Worm (Caenorhabditis elegans) whole organism, L4 larva: ENCODE results near the gene C16D9.6.

ENCODE experiments used
- F10B5.3 ChIP-seq: sonication (generic microtip); optimal IDR thresholded peaks from 2 replicates; lab custom pipeline; 2016; ENCODE audit warnings: mild to moderate bottlenecking, missing genetic modification characterization, missing compliant biosample characterization
- F26F4.8 ChIP-seq: fragments of 200-800 bp; sonication (Bioruptor generic); conservative IDR thresholded peaks from 2 replicates; pipeline ENCODE4 v1.3.6; 2022; ENCODE audit warnings: missing genetic modification characterization, missing compliant biosample characterization
- F49E8.2 ChIP-seq: sonication (generic microtip); optimal IDR thresholded peaks from 2 replicates; lab custom pipeline; 2016; ENCODE audit warnings: missing compliant biosample characterization, mild to moderate bottlenecking, missing genetic modification characterization, borderline replicate concordance
- R02D3.7 ChIP-seq: fragments of 150-350 bp; sonication (generic microtip); optimal IDR thresholded peaks from 3 replicates; lab custom pipeline; 2014; ENCODE audit warnings: missing biosample characterization, missing genetic modification characterization
- T20F7.1 ChIP-seq: fragments of 200-800 bp; sonication (Bioruptor generic); optimal IDR thresholded peaks from 2 replicates; lab custom pipeline; 2018; ENCODE audit warnings: mild to moderate bottlenecking, missing genetic modification characterization, missing compliant biosample characterization
- Y105C5A.15 ChIP-seq: fragments of 200-800 bp; sonication (Bioruptor generic); IDR thresholded peaks from 2 replicates; pipeline ENCODE4 v1.3.6; 2022; ENCODE audit warnings: missing genetic modification characterization, missing compliant biosample characterization
- ZK337.2 ChIP-seq: fragments of 200-800 bp; sonication (Bioruptor generic); IDR thresholded peaks from 2 replicates; pipeline ENCODE4 v1.3.6; 2022; ENCODE audit warnings: missing genetic modification reagents, missing genetic modification characterization, missing compliant biosample characterization
- arid-1 ChIP-seq: fragments of 200-800 bp; sonication (Bioruptor generic); conservative IDR thresholded peaks from 2 replicates; pipeline ENCODE4 v1.3.6; 2022; ENCODE audit warnings: missing genetic modification reagents, missing genetic modification characterization, missing compliant biosample characterization
- ceh-28 ChIP-seq: fragments of 150-350 bp; optimal IDR thresholded peaks from 2 replicates; lab custom pipeline; 2014; ENCODE audit warnings: missing biosample characterization, missing genetic modification reagents, missing genetic modification characterization
- ceh-32 ChIP-seq: sonication (generic microtip); optimal IDR thresholded peaks from 2 replicates; lab custom pipeline; 2016; ENCODE audit warnings: mild to moderate bottlenecking, missing genetic modification characterization, missing compliant biosample characterization; ENCODE audit not compliant: poor library complexity
- ceh-44 ChIP-seq: fragments of 200-800 bp; sonication (Bioruptor generic); IDR thresholded peaks from 2 replicates; pipeline ENCODE4 v1.3.6; 2022; ENCODE audit warnings: missing genetic modification reagents, missing genetic modification characterization, missing compliant biosample characterization
- ceh-82 ChIP-seq: sonication (generic microtip); optimal IDR thresholded peaks from 2 replicates; lab custom pipeline; 2017; ENCODE audit warnings: missing biosample characterization, missing genetic modification characterization
- daf-16 ChIP-seq, 3 experiments: sonication (generic microtip); optimal IDR thresholded peaks; 2 replicates each; lab custom pipeline; 2016 to 2017; ENCODE audit warnings: missing genetic modification characterization in 3 of 3, missing genetic modification reagents in 3 of 3, mild to moderate bottlenecking in 2 of 3, missing compliant biosample characterization in 2 of 3, missing biosample characterization in 1 of 3, moderate library complexity in 1 of 3
- daf-19 ChIP-seq: fragments of 200-800 bp; sonication (Bioruptor generic); conservative IDR thresholded peaks from 2 replicates; pipeline ENCODE4 v1.3.6; 2022; ENCODE audit warnings: missing genetic modification characterization, missing compliant biosample characterization
- dmd-8 ChIP-seq: fragments of 200-800 bp; sonication (Bioruptor generic); IDR thresholded peaks from 2 replicates; pipeline ENCODE4 v1.3.6; 2022; ENCODE audit warnings: missing genetic modification characterization, missing compliant biosample characterization
- dmd-9 ChIP-seq: fragments of 200-800 bp; sonication (Bioruptor generic); IDR thresholded peaks from 2 replicates; pipeline ENCODE4 v1.3.6; 2022; ENCODE audit warnings: missing genetic modification reagents, missing genetic modification characterization, missing compliant biosample characterization
- dpl-1 ChIP-seq: fragments of 150-350 bp; optimal IDR thresholded peaks from 2 replicates; lab custom pipeline; 2014; ENCODE audit warnings: missing biosample characterization, missing genetic modification reagents, missing genetic modification characterization
- duxl-1 ChIP-seq: sonication (generic microtip); optimal IDR thresholded peaks from 2 replicates; lab custom pipeline; 2016; ENCODE audit warnings: mild to moderate bottlenecking, missing genetic modification characterization, moderate library complexity, missing compliant biosample characterization; ENCODE audit not compliant: poor library complexity
- dve-1 ChIP-seq: sonication (generic microtip); optimal IDR thresholded peaks from 2 replicates; lab custom pipeline; 2017; ENCODE audit warnings: antibody characterized with exemption, mild to moderate bottlenecking, missing genetic modification characterization, missing compliant biosample characterization; ENCODE audit not compliant: insufficient read depth
- hif-1 ChIP-seq, 2 experiments: sonication (generic microtip); optimal IDR thresholded peaks; 2 replicates each; lab custom pipeline; 2016 to 2017; ENCODE audit warnings: missing compliant biosample characterization in 2 of 2, missing genetic modification characterization in 2 of 2, missing genetic modification reagents in 2 of 2, missing genotype in 2 of 2, mild to moderate bottlenecking in 1 of 2
- hlh-11 ChIP-seq: fragments of 200-800 bp; sonication (Bioruptor generic); optimal IDR thresholded peaks from 2 replicates; lab custom pipeline; 2018; ENCODE audit warnings: mild to moderate bottlenecking, missing genetic modification characterization, missing compliant biosample characterization
- hlh-30 ChIP-seq: sonication (generic microtip); optimal IDR thresholded peaks from 2 replicates; lab custom pipeline; 2017; ENCODE audit warnings: antibody characterized with exemption, mild to moderate bottlenecking, missing genetic modification characterization, missing compliant biosample characterization; ENCODE audit not compliant: insufficient read depth
- hmg-1.1 ChIP-seq: fragments of 200-800 bp; sonication (Bioruptor generic); IDR thresholded peaks from 2 replicates; pipeline ENCODE4 v1.3.6; 2022; ENCODE audit warnings: missing genetic modification reagents, missing genetic modification characterization, missing compliant biosample characterization
- jun-1 ChIP-seq: fragments of 150-350 bp; optimal IDR thresholded peaks from 2 replicates; lab custom pipeline; 2014; ENCODE audit warnings: missing biosample characterization, missing genetic modification reagents, missing genetic modification characterization
- lin-1 ChIP-seq: fragments of 200-800 bp; sonication (Bioruptor generic); IDR thresholded peaks from 2 replicates; pipeline ENCODE4 v1.3.6; 2022; ENCODE audit warnings: missing genetic modification reagents, missing genetic modification characterization, missing compliant biosample characterization
- lin-29 ChIP-seq: fragments of 200-800 bp; sonication (Bioruptor generic); IDR thresholded peaks from 2 replicates; pipeline ENCODE4 v1.3.6; 2022; ENCODE audit warnings: missing genetic modification reagents, missing genetic modification characterization, missing compliant biosample characterization
- madf-5 ChIP-seq, 2 experiments: fragments of 200-800 bp; sonication (Bioruptor generic); IDR thresholded peaks; 2 replicates each; pipeline ENCODE4 v1.3.6; 2022; ENCODE audit warnings: missing compliant biosample characterization in 2 of 2, missing genetic modification characterization in 2 of 2
- madf-9 ChIP-seq: fragments of 200-800 bp; sonication (Bioruptor generic); conservative IDR thresholded peaks from 2 replicates; pipeline ENCODE4 v1.3.6; 2022; ENCODE audit warnings: missing genetic modification reagents, missing genetic modification characterization, missing compliant biosample characterization
- mdt-29 ChIP-seq: fragments of 200-800 bp; sonication (Bioruptor generic); IDR thresholded peaks from 2 replicates; pipeline ENCODE4 v1.3.6; 2022; ENCODE audit warnings: missing genetic modification reagents, missing genetic modification characterization, missing compliant biosample characterization
- mep-1 ChIP-seq: fragments of 150-350 bp; sonication (generic microtip); optimal IDR thresholded peaks from 3 replicates; lab custom pipeline; 2014; ENCODE audit warnings: missing biosample characterization, missing genetic modification characterization
- mxl-3 ChIP-seq: fragments of 200-800 bp; sonication (Bioruptor generic); optimal IDR thresholded peaks from 2 replicates; lab custom pipeline; 2018; ENCODE audit warnings: mild to moderate bottlenecking, missing genetic modification characterization, missing compliant biosample characterization
- nhr-111 ChIP-seq: fragments of 200-800 bp; sonication (Bioruptor generic); optimal IDR thresholded peaks from 2 replicates; lab custom pipeline; 2018; ENCODE audit warnings: mild to moderate bottlenecking, missing genetic modification characterization, missing compliant biosample characterization
- nhr-237 ChIP-seq: sonication (generic microtip); optimal IDR thresholded peaks from 2 replicates; lab custom pipeline; 2017; ENCODE audit warnings: missing biosample characterization, missing genetic modification characterization
- nhr-25 ChIP-seq: sonication (generic microtip); optimal IDR thresholded peaks from 2 replicates; lab custom pipeline; 2017; ENCODE audit warnings: missing genetic modification characterization, mild to moderate bottlenecking, missing compliant biosample characterization, antibody characterized with exemption, moderate library complexity, borderline replicate concordance; ENCODE audit not compliant: insufficient read depth
- nhr-42 ChIP-seq: fragments of 200-800 bp; sonication (Bioruptor generic); IDR thresholded peaks from 2 replicates; pipeline ENCODE4 v1.3.6; 2022; ENCODE audit warnings: missing genetic modification characterization, missing compliant biosample characterization
- nhr-6 ChIP-seq: fragments of 150-350 bp; optimal IDR thresholded peaks from 2 replicates; lab custom pipeline; 2014; ENCODE audit warnings: missing biosample characterization, missing genetic modification characterization
- nhr-76 ChIP-seq: fragments of 150-350 bp; optimal IDR thresholded peaks from 2 replicates; lab custom pipeline; 2014; ENCODE audit warnings: missing biosample characterization, missing genetic modification characterization
- php-3 ChIP-seq: fragments of 200-800 bp; sonication (Bioruptor generic); IDR thresholded peaks from 2 replicates; pipeline ENCODE4 v1.3.6; 2022; ENCODE audit warnings: missing genetic modification reagents, missing genetic modification characterization, missing compliant biosample characterization
- saeg-2 ChIP-seq: fragments of 200-800 bp; sonication (Bioruptor generic); IDR thresholded peaks from 2 replicates; pipeline ENCODE4 v1.3.6; 2022; ENCODE audit warnings: missing genetic modification reagents, missing genetic modification characterization, missing compliant biosample characterization
- sdz-12 ChIP-seq: fragments of 200-800 bp; sonication (Bioruptor generic); optimal IDR thresholded peaks from 2 replicates; lab custom pipeline; 2018; ENCODE audit warnings: mild to moderate bottlenecking, missing genetic modification characterization, missing compliant biosample characterization
- snpc-4 ChIP-seq: fragments of 150-350 bp; optimal IDR thresholded peaks from 2 replicates; lab custom pipeline; 2014; ENCODE audit warnings: missing biosample characterization, missing genetic modification characterization
- spr-1 ChIP-seq: sonication (generic microtip); optimal IDR thresholded peaks from 2 replicates; lab custom pipeline; 2016; ENCODE audit warnings: mild to moderate bottlenecking, missing genetic modification characterization, missing compliant biosample characterization
- tag-97 ChIP-seq: fragments of 200-800 bp; sonication (Bioruptor generic); IDR thresholded peaks from 2 replicates; pipeline ENCODE4 v1.3.6; 2022; ENCODE audit warnings: missing genetic modification characterization, missing compliant biosample characterization
- tra-1 ChIP-seq: fragments of 200-800 bp; sonication (Bioruptor generic); IDR thresholded peaks from 2 replicates; pipeline ENCODE4 v1.3.6; 2022; ENCODE audit warnings: missing genetic modification reagents, missing genetic modification characterization, missing compliant biosample characterization
- unc-39 ChIP-seq: sonication (generic microtip); optimal IDR thresholded peaks from 2 replicates; lab custom pipeline; 2017; ENCODE audit warnings: missing biosample characterization, missing genetic modification characterization
- unc-62 ChIP-seq, 3 experiments: fragments of 150-350 bp in 1 of 3; sonication (generic microtip); optimal IDR thresholded peaks in 2 of 3; peaks in 1 of 3; 1 replicate in 1 of 3; 2 replicates in 2 of 3; lab custom pipeline; 2014 to 2017; ENCODE audit warnings: missing biosample characterization in 3 of 3, missing genetic modification characterization in 3 of 3, missing genetic modification reagents in 3 of 3, missing genotype in 1 of 3
- vab-7 ChIP-seq: fragments of 200-800 bp; sonication (Bioruptor generic); IDR thresholded peaks from 2 replicates; pipeline ENCODE4 v1.3.6; 2022; ENCODE audit warnings: missing genetic modification reagents, missing genetic modification characterization, missing compliant biosample characterization
- ztf-11 ChIP-seq: fragments of 150-350 bp; optimal IDR thresholded peaks from 2 replicates; lab custom pipeline; 2014; ENCODE audit warnings: missing biosample characterization, missing genetic modification characterization

The C16D9.6 gene

ce11 chrV:8228712-8229119 is 21.4 kb downstream of the C16D9.6 start (continued):
- TF ChIP-seq vab-7 (GFP tag; lab: Robert Waterston, UW) (0 out of 2 replicates have a peak, but pooled peaks have one; percentile 29), dve-1 (tag; lab: Kevin White, UChicago) (peak; percentile 92), daf-16 (GFP tag; optimal IDR thresholded peaks at IDR 0.05; lab: Kevin White, UChicago) (peak; percentile 65 to 88), daf-16 (tag; optimal IDR thresholded peaks at IDR 0.05; lab: Kevin White, UChicago) (peak; percentile 86), daf-19 (GFP tag; lab: Robert Waterston, UW) (peak; percentile 71; the same call in 1 of the 2 replicates), T20F7.1 (peak; percentile 82), unc-62 (GFP tag; optimal IDR thresholded peaks at IDR 0.05 in 1 of 2; lab: Kevin White, UChicago) (peak in 1 of 2 experiments; percentile 90), unc-62 (tag; optimal IDR thresholded peaks at IDR 0.05; lab: Kevin White, UChicago) (no peak), snpc-4 (tag; lab: Kevin White, UChicago) (peak; percentile 96), R02D3.7 (tag; lab: Kevin White, UChicago) (no peak), lin-1 (GFP tag; lab: Robert Waterston, UW) (peak; percentile 49; the same call in 1 of the 2 replicates), hlh-30 (tag; lab: Kevin White, UChicago) (peak; percentile 80), mxl-3 (peak; percentile 66), ceh-44 (peak; percentile 93), ceh-82 (tag; lab: Kevin White, UChicago) (no peak), php-3 (GFP tag; lab: Robert Waterston, UW) (peak; percentile 73), ceh-28 (tag; lab: Kevin White, UChicago) (no peak), F10B5.3 (tag; lab: Kevin White, UChicago) (peak; percentile 83), F26F4.8 (GFP tag; lab: Robert Waterston, UW) (no peak), lin-29 (GFP tag; lab: Robert Waterston, UW) (peak; percentile 25; the same call in 1 of the 2 replicates), nhr-76 (tag; lab: Kevin White, UChicago) (no peak), dmd-8 (GFP tag; lab: Robert Waterston, UW) (no peak), mdt-29 (GFP tag; lab: Robert Waterston, UW) (peak; percentile 70), ceh-32 (tag; lab: Kevin White, UChicago) (no peak), arid-1 (GFP tag; lab: Robert Waterston, UW) (peak; percentile 70; the same call in 1 of the 2 replicates), sdz-12 (GFP tag; lab: Kevin White, UChicago) (no peak), madf-9 (0 out of 2 replicates have a peak, but pooled peaks have one; percentile 10), nhr-42 (GFP tag; lab: Robert Waterston, UW) (peak; percentile 47), nhr-111 (GFP tag; lab: Kevin White, UChicago) (peak; percentile 70), tag-97 (GFP tag; lab: Robert Waterston, UW) (no peak), F49E8.2 (tag; lab: Kevin White, UChicago) (peak; percentile 97), nhr-237 (tag; lab: Kevin White, UChicago) (no peak), hmg-1.1 (peak; percentile 88), spr-1 (tag; lab: Kevin White, UChicago) (peak; percentile 85), mep-1 (tag; lab: Kevin White, UChicago) (peak; percentile 93), saeg-2 (0 out of 2 replicates have a peak, but pooled peaks have one; percentile 47), dmd-9 (GFP tag; lab: Robert Waterston, UW) (peak; percentile 74), ZK337.2 (GFP tag; lab: Robert Waterston, UW) (no peak), hif-1 (tag; optimal IDR thresholded peaks at IDR 0.05; lab: Kevin White, UChicago) (peak; percentile 12 to 30), unc-39 (tag; lab: Kevin White, UChicago) (no peak), ztf-11 (no peak), jun-1 (no peak), hlh-11 (peak; percentile 83), Y105C5A.15 (GFP tag; lab: Robert Waterston, UW) (no peak), dpl-1 (GFP tag; lab: Kevin White, UChicago) (peak; percentile 53), nhr-6 (tag; lab: Kevin White, UChicago) (peak; percentile 65), nhr-25 (tag; lab: Kevin White, UChicago) (peak; percentile 56), madf-5 (GFP tag; IDR thresholded peaks at IDR 0.05; lab: Robert Waterston, UW) (no peak), tra-1 (GFP tag; lab: Robert Waterston, UW) (peak; percentile 83), duxl-1 (tag; lab: Kevin White, UChicago) (peak; percentile 92)
